Fruit fly (Drosophila melanogaster) whole organism, prepupa: ENCODE data around the gene CG34417.

Source experiments
- CG16779 ChIP-seq: fragments of 200-800 bp; sonication (Bioruptor generic); optimal IDR thresholded peaks from 3 replicates; lab custom pipeline; 2017; ENCODE audit warnings: missing biosample characterization, mild to moderate bottlenecking, missing genetic modification characterization
- CG3032 ChIP-seq: fragments of 200-800 bp; optimal IDR thresholded peaks from 2 replicates; lab custom pipeline; 2019; ENCODE audit warnings: missing biosample characterization, mild to moderate bottlenecking, missing genetic modification characterization, moderate library complexity
- CG6792 ChIP-seq: fragments of 200-800 bp; sonication (Bioruptor generic); optimal IDR thresholded peaks from 3 replicates; lab custom pipeline; 2016; ENCODE audit warnings: missing biosample characterization, missing genetic modification characterization
- CG7368 ChIP-seq: fragments of 200-800 bp; sonication (Bioruptor generic); optimal IDR thresholded peaks from 3 replicates; lab custom pipeline; 2016; ENCODE audit warnings: missing biosample characterization, missing genetic modification characterization
- pdm3 ChIP-seq: fragments of 200-800 bp; sonication (Bioruptor generic); optimal IDR thresholded peaks from 3 replicates; lab custom pipeline; 2016; ENCODE audit warnings: missing biosample characterization, missing genetic modification characterization
- vri ChIP-seq: fragments of 200-800 bp; sonication (Bioruptor generic); optimal IDR thresholded peaks from 3 replicates; lab custom pipeline; 2016; ENCODE audit warnings: missing biosample characterization, mild to moderate bottlenecking, missing genetic modification characterization

- TF ChIP-seq CG7368 (GFP tag; lab: Kevin White, UChicago) = no peak
- TF ChIP-seq pdm3 (GFP tag; lab: Kevin White, UChicago) = peak; percentile 45
- no peak for TF ChIP-seq CG3032 (tag; lab: Kevin White, UChicago)
- TF ChIP-seq CG6792 (GFP tag; lab: Kevin White, UChicago) = peak; percentile 17
- TF ChIP-seq CG16779 (tag; lab: Kevin White, UChicago) = no peak
- TF ChIP-seq vri = no peak
Observed at dm6 chrX:6574488-6574887, 33.9 kb downstream of the CG34417 start.
